Fruit fly (Drosophila melanogaster): ENCODE measurements around the gene CG12607.

Gene CG12607

DNA sequence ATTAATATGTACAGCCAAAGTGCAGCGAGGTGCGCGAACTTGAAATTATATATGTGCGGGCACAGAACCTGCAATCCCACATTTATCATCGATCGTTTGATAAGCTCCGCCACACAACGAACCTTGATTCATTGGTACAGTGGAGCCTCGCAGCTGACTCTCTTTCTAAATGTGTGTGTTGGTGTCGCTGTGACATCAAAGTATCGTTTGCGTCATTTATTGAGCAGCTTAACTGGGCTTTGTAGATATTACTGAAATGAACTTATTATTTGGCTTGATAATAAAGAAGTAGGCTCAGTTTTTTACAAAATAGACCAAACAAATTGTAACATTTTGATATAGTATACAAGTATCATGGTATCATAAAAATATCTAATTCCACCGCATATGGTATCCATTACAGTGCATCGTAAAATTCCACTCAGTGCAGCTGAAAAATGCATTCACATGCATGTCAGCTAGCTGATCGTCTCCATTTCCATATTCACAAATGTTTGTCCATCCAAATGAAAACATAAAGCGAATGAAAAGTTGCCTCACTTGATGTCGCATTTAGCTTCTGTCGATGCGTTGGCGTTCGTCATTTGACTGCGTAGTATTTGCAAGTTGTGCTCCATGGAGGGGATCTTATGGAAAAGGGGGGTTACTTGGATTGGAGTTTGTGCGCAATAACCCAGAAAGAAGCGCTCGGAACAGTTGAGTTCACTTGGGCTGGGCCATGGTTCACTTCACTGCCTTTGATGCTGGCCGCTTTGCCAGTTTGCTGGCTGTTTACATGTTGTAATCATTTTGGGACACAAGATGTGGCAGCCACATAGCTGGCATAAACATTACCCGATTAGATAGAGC is 35.1 kb upstream of the CG12607 start:
- TF ChIP-seq CG12768 (GFP tag; optimal IDR thresholded peaks at IDR 0.05) (peak; percentile 14), CG5204 (GFP tag; optimal IDR thresholded peaks at IDR 0.05) (no peak), CG1620 (GFP tag; optimal IDR thresholded peaks at IDR 0.05) (no peak), pad (GFP tag; optimal IDR thresholded peaks at IDR 0.05) (no peak), ovo (GFP tag; optimal IDR thresholded peaks at IDR 0.05) (no peak), CG11617 (GFP tag; optimal IDR thresholded peaks at IDR 0.05) (no peak), tj (GFP tag; optimal IDR thresholded peaks at IDR 0.05) (peak; percentile 53), bab1 (GFP tag; optimal IDR thresholded peaks at IDR 0.05) (no peak), Clk (GFP tag; optimal IDR thresholded peaks at IDR 0.05) (no peak), Mnt (GFP tag; optimal IDR thresholded peaks at IDR 0.05) (no peak), cic (GFP tag; optimal IDR thresholded peaks at IDR 0.05) (no peak), CG14711 (tag; optimal IDR thresholded peaks at IDR 0.05) (no peak), cnc (optimal IDR thresholded peaks at IDR 0.05) (no peak), Hr96 (GFP tag; optimal IDR thresholded peaks at IDR 0.05) (no peak), toe (GFP tag; optimal IDR thresholded peaks at IDR 0.05) (no peak), Crg-1 (GFP tag; optimal IDR thresholded peaks at IDR 0.05) (peak; percentile 46), CG7045 (GFP tag; optimal IDR thresholded peaks at IDR 0.05) (no peak), CG7101 (tag; optimal IDR thresholded peaks at IDR 0.05) (peak; percentile 11), CG33017 (tag; optimal IDR thresholded peaks at IDR 0.05) (peak; percentile 3), kay (GFP tag; ENCODE audit: borderline replicate concordance) (peak; percentile 89)

DNA sequence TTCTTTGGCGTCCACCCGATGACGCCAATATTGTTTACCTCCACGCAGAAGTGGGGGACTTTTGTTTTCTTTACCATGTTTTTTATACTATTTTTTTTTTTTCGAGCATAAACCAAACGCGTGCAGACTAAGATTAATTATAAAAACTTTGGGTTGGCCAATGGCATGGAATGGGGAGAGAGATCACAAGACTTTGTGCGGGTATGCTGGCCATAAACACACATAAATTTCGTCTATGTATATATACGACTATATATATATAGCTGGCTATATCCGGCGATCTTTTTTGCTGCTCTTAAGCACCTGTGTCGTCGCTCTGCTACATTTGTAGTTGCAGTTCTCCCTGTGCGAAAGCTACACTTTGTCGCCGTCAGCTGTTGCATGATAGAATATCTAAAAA is 34.4 kb upstream of the CG12607 start:
- TF ChIP-seq bab1 (GFP tag; optimal IDR thresholded peaks at IDR 0.05), result no peak
- no peak for TF ChIP-seq CG7045 (GFP tag; optimal IDR thresholded peaks at IDR 0.05)
- TF ChIP-seq kay (GFP tag; ENCODE audit: borderline replicate concordance), result peak; percentile 89
- TF ChIP-seq Clk (GFP tag; optimal IDR thresholded peaks at IDR 0.05), result no peak
- no peak for TF ChIP-seq cnc (optimal IDR thresholded peaks at IDR 0.05)
- no peak for TF ChIP-seq CG33017 (tag; optimal IDR thresholded peaks at IDR 0.05)
- no peak for TF ChIP-seq Mnt (GFP tag; optimal IDR thresholded peaks at IDR 0.05)
- TF ChIP-seq Hr96 (GFP tag; optimal IDR thresholded peaks at IDR 0.05), result no peak
- TF ChIP-seq CG1620 (GFP tag; optimal IDR thresholded peaks at IDR 0.05), result no peak

DNA sequence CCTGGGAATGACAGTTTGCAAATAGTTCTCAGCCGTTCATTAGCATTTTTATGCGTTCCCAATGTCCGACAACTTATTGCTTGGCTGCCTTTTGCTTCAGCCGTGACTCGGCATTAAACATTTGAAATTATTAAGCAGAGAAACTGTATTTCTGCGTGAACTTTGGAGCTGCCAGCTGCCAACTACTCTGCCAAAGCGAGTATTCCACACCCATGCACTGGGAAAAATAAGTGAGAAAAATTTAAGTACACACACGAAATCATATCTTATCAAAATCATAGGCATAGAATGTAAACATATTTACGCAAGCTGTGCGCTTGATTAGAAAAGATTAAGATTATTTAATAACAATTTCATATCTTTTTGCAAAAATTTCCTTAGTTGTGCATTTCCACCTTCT is 33.4 kb upstream of the CG12607 start:
- TF ChIP-seq kay (GFP tag; ENCODE audit: borderline replicate concordance), result peak; percentile 75
- TF ChIP-seq toe (GFP tag; optimal IDR thresholded peaks at IDR 0.05), result peak; percentile 41
- TF ChIP-seq CG7045 (GFP tag; optimal IDR thresholded peaks at IDR 0.05), result peak; percentile 15
- no peak for TF ChIP-seq Hr96 (GFP tag; optimal IDR thresholded peaks at IDR 0.05)
- TF ChIP-seq CG12768 (GFP tag; optimal IDR thresholded peaks at IDR 0.05), result peak; percentile 44
- TF ChIP-seq CG5204 (GFP tag; optimal IDR thresholded peaks at IDR 0.05), result peak; percentile 57
- TF ChIP-seq Clk (GFP tag; optimal IDR thresholded peaks at IDR 0.05), result no peak
- peak; percentile 81 to 89 for TF ChIP-seq cnc (optimal IDR thresholded peaks at IDR 0.05)
- TF ChIP-seq CG7101 (tag; optimal IDR thresholded peaks at IDR 0.05), result peak; percentile 9

DNA sequence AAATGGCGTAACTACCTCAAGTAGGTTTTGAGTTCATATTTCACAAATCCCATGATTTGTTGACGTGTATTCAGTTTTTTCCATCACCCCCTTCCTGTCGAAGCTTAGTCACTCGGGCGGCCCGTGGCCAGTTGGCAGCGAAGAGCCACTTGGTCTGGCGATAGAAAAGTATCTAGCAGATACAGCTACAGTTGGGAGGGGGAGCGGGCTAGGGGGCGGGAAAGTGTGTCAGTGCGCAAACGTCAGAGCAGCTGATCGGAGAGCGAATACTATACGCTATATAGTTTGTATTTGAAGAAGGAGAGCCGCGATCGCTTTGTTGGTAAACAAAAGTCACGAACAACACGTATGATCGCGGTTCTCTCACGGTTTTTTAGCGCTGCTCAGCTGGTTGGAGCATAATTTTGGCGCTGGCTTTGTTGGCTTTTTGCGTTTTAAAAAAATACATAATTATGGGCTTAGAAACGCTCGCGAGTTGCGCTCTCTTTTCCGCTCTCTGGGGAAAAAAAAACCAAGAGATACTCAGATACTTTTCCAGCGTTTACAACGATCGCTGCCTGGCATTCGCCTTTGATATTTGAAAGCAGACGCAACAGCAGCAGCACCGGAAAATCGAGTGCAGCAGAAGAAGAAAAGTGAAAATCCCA is 32.5 kb upstream of the CG12607 start:
- TF ChIP-seq toe (GFP tag; optimal IDR thresholded peaks at IDR 0.05), result peak; percentile 48
- no peak for TF ChIP-seq CG1620 (GFP tag; optimal IDR thresholded peaks at IDR 0.05)
- TF ChIP-seq CG7045 (GFP tag; optimal IDR thresholded peaks at IDR 0.05), result peak; percentile 1
- peak; percentile 93 for TF ChIP-seq cic (GFP tag; optimal IDR thresholded peaks at IDR 0.05)
- TF ChIP-seq cnc (optimal IDR thresholded peaks at IDR 0.05), result no peak
- TF ChIP-seq tj (GFP tag; optimal IDR thresholded peaks at IDR 0.05), result peak; percentile 37
- TF ChIP-seq CG7101 (tag; optimal IDR thresholded peaks at IDR 0.05), result peak; percentile 4
- TF ChIP-seq Clk (GFP tag; optimal IDR thresholded peaks at IDR 0.05), result peak; percentile 29
- TF ChIP-seq CG11617 (GFP tag; optimal IDR thresholded peaks at IDR 0.05), result no peak
- no peak for TF ChIP-seq Crg-1 (GFP tag; optimal IDR thresholded peaks at IDR 0.05)
- TF ChIP-seq Mnt (GFP tag; optimal IDR thresholded peaks at IDR 0.05), result peak; percentile 39
- TF ChIP-seq Hr96 (GFP tag; optimal IDR thresholded peaks at IDR 0.05), result no peak
- no peak for TF ChIP-seq CG14711 (tag; optimal IDR thresholded peaks at IDR 0.05)
- peak; percentile 79 for TF ChIP-seq CG12768 (GFP tag; optimal IDR thresholded peaks at IDR 0.05)
- no peak for TF ChIP-seq CG5204 (GFP tag; optimal IDR thresholded peaks at IDR 0.05)
- peak; percentile 66 for TF ChIP-seq ovo (GFP tag; optimal IDR thresholded peaks at IDR 0.05)
- TF ChIP-seq kay (GFP tag; ENCODE audit: borderline replicate concordance), result peak; percentile 100
- TF ChIP-seq CG33017 (tag; optimal IDR thresholded peaks at IDR 0.05), result no peak
- peak; percentile 20 for TF ChIP-seq bab1 (GFP tag; optimal IDR thresholded peaks at IDR 0.05)
- TF ChIP-seq pad (GFP tag; optimal IDR thresholded peaks at IDR 0.05), result peak; percentile 8

DNA sequence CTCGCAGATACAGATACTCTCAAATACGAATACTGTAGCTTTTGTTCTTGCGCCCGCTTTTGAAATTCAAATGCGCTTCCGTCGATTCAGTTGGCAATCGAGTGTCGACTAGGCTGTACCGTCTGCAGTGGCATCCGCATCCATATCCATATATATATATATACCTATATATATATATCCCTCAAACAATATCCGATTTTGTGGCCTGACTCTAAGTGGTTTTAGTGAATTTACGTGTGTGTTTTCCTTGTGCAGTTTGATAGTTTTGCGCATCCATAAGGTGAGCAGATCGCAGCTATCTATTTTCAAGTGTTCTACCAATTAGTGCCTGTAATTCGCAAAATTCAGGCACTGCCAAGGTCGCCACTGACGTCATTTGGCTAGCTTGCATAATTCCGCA is 31.8 kb upstream of the CG12607 start:
- TF ChIP-seq tj (GFP tag; optimal IDR thresholded peaks at IDR 0.05) (no peak), cnc (optimal IDR thresholded peaks at IDR 0.05) (no peak), toe (GFP tag; optimal IDR thresholded peaks at IDR 0.05) (no peak), ovo (GFP tag; optimal IDR thresholded peaks at IDR 0.05) (no peak), Hr96 (GFP tag; optimal IDR thresholded peaks at IDR 0.05) (no peak), cic (GFP tag; optimal IDR thresholded peaks at IDR 0.05) (no peak), CG14711 (tag; optimal IDR thresholded peaks at IDR 0.05) (no peak), Clk (GFP tag; optimal IDR thresholded peaks at IDR 0.05) (no peak), CG7101 (tag; optimal IDR thresholded peaks at IDR 0.05) (peak; percentile 11), CG33017 (tag; optimal IDR thresholded peaks at IDR 0.05) (peak; percentile 24), CG5204 (GFP tag; optimal IDR thresholded peaks at IDR 0.05) (peak; percentile 23), CG11617 (GFP tag; optimal IDR thresholded peaks at IDR 0.05) (no peak), pad (GFP tag; optimal IDR thresholded peaks at IDR 0.05) (no peak), kay (GFP tag; ENCODE audit: borderline replicate concordance) (peak; percentile 93), Mnt (GFP tag; optimal IDR thresholded peaks at IDR 0.05) (no peak), bab1 (GFP tag; optimal IDR thresholded peaks at IDR 0.05) (no peak)

Data from whole organism, adult.